Worm (Caenorhabditis elegans) whole organism, L4 larva: ENCODE data around the gene fbxb-76.

Experiments
- cey-2 ChIP-seq: sonication (generic microtip); optimal IDR thresholded peaks from 3 replicates; lab custom pipeline; 2017; ENCODE audit warnings: missing genetic modification characterization, mild to moderate bottlenecking, missing compliant biosample characterization, antibody characterized with exemption, borderline replicate concordance; ENCODE audit not compliant: insufficient read depth
- lin-1 ChIP-seq: fragments of 200-800 bp; sonication (Bioruptor generic); IDR thresholded peaks from 2 replicates; pipeline ENCODE4 v1.3.6; 2022; ENCODE audit warnings: missing genetic modification reagents, missing genetic modification characterization, missing compliant biosample characterization

- TF ChIP-seq lin-1 (GFP tag; lab: Robert Waterston, UW) (no peak), cey-2 (tag; lab: Kevin White, UChicago) (no peak)
Observed at ce11 chrIV:11336180-11336579, 43.0 kb downstream of the fbxb-76 start.
